Fruit fly (Drosophila melanogaster) Kc167 (cell line): ENCODE data around the gene eIF3g1.

ENCODE experiments used
- h ChIP-seq: fragments of >200 bp; optimal IDR thresholded peaks from 3 replicates; lab custom pipeline; 2018; ENCODE audit warnings: missing external identifiers
- psq ChIP-seq: fragments of >200 bp; optimal IDR thresholded peaks from 2 replicates; lab custom pipeline; 2017; ENCODE audit warnings: missing external identifiers
- ttk ChIP-seq: sonication (Bioruptor generic); optimal IDR thresholded peaks from 2 replicates; lab custom pipeline; 2017; ENCODE audit warnings: missing external identifiers

DNA sequence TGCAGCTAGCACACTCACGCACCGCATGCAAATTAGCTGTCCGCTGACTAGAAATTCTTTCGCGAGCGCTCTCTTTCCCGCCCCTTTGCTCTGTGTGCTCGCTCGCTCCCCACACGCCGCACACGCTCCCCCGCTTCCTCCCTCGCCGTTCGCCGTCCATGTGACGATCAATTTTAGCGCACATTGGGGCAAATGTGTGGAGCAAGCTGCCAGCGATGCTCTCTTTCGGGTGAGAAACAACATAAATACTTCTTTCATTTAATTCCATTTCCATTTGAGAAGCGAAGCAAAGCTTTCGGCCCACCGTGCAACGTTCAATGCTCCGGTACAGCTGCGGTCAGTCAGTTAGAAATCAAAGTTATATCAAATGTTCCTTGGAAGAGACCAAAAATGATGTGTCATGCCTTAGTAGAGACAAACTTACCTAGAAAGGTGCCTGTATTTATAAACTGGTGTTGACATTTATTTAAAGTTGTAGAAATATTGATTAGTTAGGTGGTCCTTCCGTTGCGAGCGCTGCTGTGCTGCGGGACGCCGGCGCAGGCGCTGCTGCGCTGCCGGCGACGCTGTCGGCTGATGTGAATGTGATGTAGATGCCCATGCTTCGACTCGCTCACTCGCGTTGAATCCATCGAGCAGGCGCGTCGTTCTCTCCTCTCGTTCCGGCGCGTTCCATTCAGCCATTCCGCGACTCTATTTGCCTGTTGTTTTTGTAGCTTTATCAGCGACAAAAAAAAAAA, 36.1 kb upstream of the eIF3g1 start:
- no peak for TF ChIP-seq psq (lab: Kevin White, UChicago)
- TF ChIP-seq h (lab: Kevin White, UChicago), result no peak
- TF ChIP-seq ttk (lab: Kevin White, UChicago), result no peak
